Worm (Caenorhabditis elegans): Measurements from ENCODE around the gene F09G8.10.

The F09G8.10 gene

ce11 chrIII:8247051-8247450 is 24.9 kb downstream of the F09G8.10 start, which contains the start of gene C02F5.13:
C02F5.13 (plus strand) TSS chrIII:8247351.
- TF ChIP-seq nhr-67 (tag; optimal IDR thresholded peaks at IDR 0.05) (no peak), ceh-82 (tag; optimal IDR thresholded peaks at IDR 0.05) (no peak), nhr-237 (tag; optimal IDR thresholded peaks at IDR 0.05) (no peak), lin-39 (tag; optimal IDR thresholded peaks at IDR 0.05) (no peak), zag-1 (tag; optimal IDR thresholded peaks at IDR 0.05) (no peak), egl-27 (tag; optimal IDR thresholded peaks at IDR 0.05) (no peak), daf-12 (tag; optimal IDR thresholded peaks at IDR 0.05) (no peak), ama-1 (optimal IDR thresholded peaks at IDR 0.05) (no peak), elt-3 (tag; optimal IDR thresholded peaks at IDR 0.05) (no peak), nfya-1 (tag; optimal IDR thresholded peaks at IDR 0.05; ENCODE audit: insufficient read depth) (no peak), ztf-11 (tag; optimal IDR thresholded peaks at IDR 0.05) (no peak), ztf-4 (tag; optimal IDR thresholded peaks at IDR 0.05) (no peak), unc-62 (GFP tag; optimal IDR thresholded peaks at IDR 0.05) (no peak)

- TF ChIP-seq nhr-76 (tag; optimal IDR thresholded peaks at IDR 0.05), result no peak
- TF ChIP-seq nhr-11 (tag; optimal IDR thresholded peaks at IDR 0.05), result no peak
- TF ChIP-seq ceh-82 (tag; optimal IDR thresholded peaks at IDR 0.05), result no peak
- TF ChIP-seq nhr-77 (tag; optimal IDR thresholded peaks at IDR 0.05), result no peak
- no peak for TF ChIP-seq mdl-1 (tag; optimal IDR thresholded peaks at IDR 0.05)
- TF ChIP-seq hmg-11 (tag; optimal IDR thresholded peaks at IDR 0.05), result no peak
Observed at ce11 chrIII:8245591-8245990, 26.4 kb downstream of the F09G8.10 start, which contains the start of gene C02F5.3. C02F5.3 (plus strand) TSS chrIII:8245891.

DNA sequence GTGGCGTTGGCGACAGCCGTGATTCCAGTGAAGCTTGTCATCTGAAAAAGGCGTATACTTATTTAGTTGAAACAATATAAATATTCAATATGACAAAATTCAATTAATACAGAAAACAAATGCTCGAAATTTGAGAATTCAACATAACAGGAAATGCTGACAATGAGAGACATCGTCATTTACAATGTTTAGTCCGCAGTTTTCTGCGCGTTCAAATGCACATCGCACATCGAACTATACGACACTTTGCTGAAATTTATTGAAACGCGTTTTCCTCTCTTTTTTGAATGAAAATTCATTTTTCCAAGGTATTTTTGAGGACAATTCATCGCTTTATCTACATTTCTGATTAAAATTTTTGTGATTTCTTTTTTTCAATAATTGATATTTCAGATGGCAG is 27.9 kb downstream of the F09G8.10 start, which contains the start of the genes pbs-6 and cids-1:
pbs-6 (minus strand) TSS at position 41 of the 400 bp plus-strand sequence.
cids-1 (plus strand) TSS at position 394 of the 400 bp plus-strand sequence.
- TF ChIP-seq lin-39 (tag; optimal IDR thresholded peaks at IDR 0.05) (no peak), egl-5 (tag; optimal IDR thresholded peaks at IDR 0.05) (no peak), ceh-82 (tag; optimal IDR thresholded peaks at IDR 0.05) (no peak), ZK546.5 (tag; optimal IDR thresholded peaks at IDR 0.05) (no peak), nhr-23 (tag; optimal IDR thresholded peaks at IDR 0.05) (no peak), elt-3 (tag; optimal IDR thresholded peaks at IDR 0.05) (no peak), nhr-11 (tag; optimal IDR thresholded peaks at IDR 0.05) (no peak), snpc-4 (tag; optimal IDR thresholded peaks at IDR 0.05) (no peak), pha-4 (tag; optimal IDR thresholded peaks at IDR 0.05) (peak; percentile 5), unc-62 (GFP tag; optimal IDR thresholded peaks at IDR 0.05) (no peak), fos-1 (tag; optimal IDR thresholded peaks at IDR 0.05) (no peak), skn-1 (tag; optimal IDR thresholded peaks at IDR 0.05) (peak; percentile 44), jun-1 (tag; optimal IDR thresholded peaks at IDR 0.05) (no peak), nhr-12 (tag; optimal IDR thresholded peaks at IDR 0.05) (no peak), R02D3.7 (tag; optimal IDR thresholded peaks at IDR 0.05) (no peak), nfya-1 (tag; optimal IDR thresholded peaks at IDR 0.05; ENCODE audit: insufficient read depth) (peak; percentile 36), ceh-9 (tag; optimal IDR thresholded peaks at IDR 0.05) (no peak), fkh-2 (tag; optimal IDR thresholded peaks at IDR 0.05) (no peak), elt-1 (tag; optimal IDR thresholded peaks at IDR 0.05) (no peak), ceh-16 (tag; optimal IDR thresholded peaks at IDR 0.05) (no peak), zag-1 (tag; optimal IDR thresholded peaks at IDR 0.05) (no peak), nhr-25 (tag; optimal IDR thresholded peaks at IDR 0.05) (no peak), egl-27 (tag; optimal IDR thresholded peaks at IDR 0.05) (no peak), nhr-28 (tag; optimal IDR thresholded peaks at IDR 0.05) (no peak), fkh-10 (GFP tag; optimal IDR thresholded peaks at IDR 0.05) (no peak), hmg-11 (tag; optimal IDR thresholded peaks at IDR 0.05) (no peak), ztf-4 (tag; optimal IDR thresholded peaks at IDR 0.05) (no peak), daf-12 (tag; optimal IDR thresholded peaks at IDR 0.05) (no peak), sea-2 (GFP tag; optimal IDR thresholded peaks at IDR 0.05) (no peak), aly-2 (tag; optimal IDR thresholded peaks at IDR 0.05) (no peak), elt-2 (tag; optimal IDR thresholded peaks at IDR 0.05) (no peak), ceh-28 (tag; optimal IDR thresholded peaks at IDR 0.05) (no peak), lin-15B (tag; optimal IDR thresholded peaks at IDR 0.05) (peak; percentile 27), ama-1 (optimal IDR thresholded peaks at IDR 0.05) (no peak)
